Fruit fly (Drosophila melanogaster) whole organism, embryonic: ENCODE data around the gene Mics1.

Experiments used
- Bgb ChIP-seq: fragments of 200-800 bp; sonication (Bioruptor generic); IDR thresholded peaks from 2 replicates; pipeline ENCODE4 v1.3.6; 2022; ENCODE audit warnings: missing biosample characterization, missing genetic modification characterization; ENCODE audit not compliant: partially characterized antibody
- CG10366 ChIP-seq: fragments of 200-800 bp; sonication (Bioruptor generic); IDR thresholded peaks from 2 replicates; pipeline ENCODE4 v1.3.6; 2022; ENCODE audit warnings: missing biosample characterization, missing genetic modification characterization
- CG11456 ChIP-seq: fragments of 200-800 bp; sonication (Bioruptor generic); IDR thresholded peaks from 3 replicates; pipeline ENCODE4 v1.3.6; 2022; ENCODE audit warnings: missing biosample characterization, missing genetic modification characterization
- CG12104 ChIP-seq: fragments of 200-800 bp; sonication (Bioruptor generic); optimal IDR thresholded peaks from 3 replicates; lab custom pipeline; 2016; ENCODE audit warnings: missing biosample characterization, missing genetic modification characterization
- CG12659 ChIP-seq: fragments of 200-800 bp; sonication (Bioruptor generic); optimal IDR thresholded peaks from 3 replicates; lab custom pipeline; 2017; ENCODE audit warnings: mild to moderate bottlenecking, missing biosample characterization, missing genetic modification reagents, missing genetic modification characterization
- CG13424 ChIP-seq: fragments of 200-800 bp; sonication (Bioruptor generic); optimal IDR thresholded peaks from 2 replicates; lab custom pipeline; 2019; ENCODE audit warnings: missing biosample characterization, mild to moderate bottlenecking, missing genetic modification characterization, moderate library complexity
- CG13894 ChIP-seq: fragments of 200-800 bp; sonication (Bioruptor generic); optimal IDR thresholded peaks from 3 replicates; lab custom pipeline; 2018; ENCODE audit warnings: missing biosample characterization, mild to moderate bottlenecking, missing genetic modification characterization, moderate library complexity
- CG2199 ChIP-seq: fragments of 200-800 bp; sonication (Bioruptor generic); IDR thresholded peaks from 3 replicates; pipeline ENCODE4 v1.3.6; 2022; ENCODE audit warnings: missing biosample characterization, missing genetic modification characterization
- CG2712 ChIP-seq: fragments of 200-800 bp; optimal IDR thresholded peaks from 3 replicates; lab custom pipeline; 2019; ENCODE audit warnings: missing biosample characterization, mild to moderate bottlenecking, missing genetic modification characterization, moderate library complexity
- CG2875 ChIP-seq: fragments of 200-800 bp; sonication (Bioruptor generic); optimal IDR thresholded peaks from 2 replicates; lab custom pipeline; 2017; ENCODE audit warnings: missing biosample characterization, mild to moderate bottlenecking, missing genetic modification characterization, missing genetic modification reagents
- CG32767 ChIP-seq: fragments of 200-800 bp; sonication (Bioruptor generic); IDR thresholded peaks from 2 replicates; pipeline ENCODE4 v1.3.6; 2022; ENCODE audit warnings: missing biosample characterization, missing genetic modification characterization
- CG4424 ChIP-seq: fragments of 200-800 bp; sonication (Bioruptor generic); optimal IDR thresholded peaks from 3 replicates; lab custom pipeline; 2016; ENCODE audit warnings: missing biosample characterization, missing genetic modification characterization
- CG9609 ChIP-seq: fragments of 200-800 bp; sonication (Bioruptor generic); optimal IDR thresholded peaks from 3 replicates; lab custom pipeline; 2016; ENCODE audit warnings: missing biosample characterization, missing genetic modification characterization
- CG9817 ChIP-seq: fragments of 200-800 bp; sonication (Bioruptor generic); optimal IDR thresholded peaks from 2 replicates; lab custom pipeline; 2018; ENCODE audit warnings: missing biosample characterization, mild to moderate bottlenecking, missing genetic modification characterization, moderate library complexity
- CoRest ChIP-seq: fragments of 200-800 bp; sonication (Bioruptor generic); optimal IDR thresholded peaks from 3 replicates; lab custom pipeline; 2018; ENCODE audit warnings: missing biosample characterization, mild to moderate bottlenecking, missing genetic modification characterization, moderate library complexity
- D ChIP-seq, 2 experiments: fragments of 200-800 bp in 1 of 2; fragments of >200 bp in 1 of 2; sonication (Bioruptor generic) in 1 of 2; optimal IDR thresholded peaks; 2 replicates in 1 of 2; 3 replicates in 1 of 2; lab custom pipeline; 2017; ENCODE audit warnings: mild to moderate bottlenecking in 1 of 2, missing biosample characterization in 1 of 2, missing genetic modification characterization in 1 of 2, missing genetic modification reagents in 1 of 2
- Dad ChIP-seq: fragments of 200-800 bp; sonication (Bioruptor generic); optimal IDR thresholded peaks from 3 replicates; lab custom pipeline; 2016; ENCODE audit warnings: missing biosample characterization, missing genetic modification characterization
- Dbx ChIP-seq: fragments of 200-800 bp; sonication (Bioruptor generic); IDR thresholded peaks from 3 replicates; pipeline ENCODE4 v1.3.6; 2022; ENCODE audit warnings: missing biosample characterization, missing genetic modification characterization
- Drgx ChIP-seq: fragments of 200-800 bp; sonication (Bioruptor generic); IDR thresholded peaks from 2 replicates; pipeline ENCODE4 v1.3.6; 2022; ENCODE audit warnings: missing biosample characterization, missing genetic modification characterization
- Gug ChIP-seq: fragments of 200-800 bp; sonication (Bioruptor generic); IDR thresholded peaks from 4 replicates; pipeline ENCODE4 v1.3.6; 2022; ENCODE audit warnings: missing biosample characterization, missing genetic modification characterization
- HHEX ChIP-seq: fragments of 200-800 bp; sonication (Bioruptor generic); optimal IDR thresholded peaks from 3 replicates; lab custom pipeline; 2017; ENCODE audit warnings: missing biosample characterization, mild to moderate bottlenecking, missing genetic modification characterization, missing genetic modification reagents
- HLH3B ChIP-seq: fragments of 200-800 bp; sonication (Bioruptor generic); IDR thresholded peaks from 2 replicates; pipeline ENCODE4 v1.3.6; 2022; ENCODE audit warnings: missing biosample characterization, missing genetic modification characterization
- HLH4C ChIP-seq: fragments of 200-800 bp; sonication (Bioruptor generic); IDR thresholded peaks from 3 replicates; pipeline ENCODE4 v1.3.6; 2022; ENCODE audit warnings: missing biosample characterization, missing genetic modification characterization; ENCODE audit not compliant: partially characterized antibody
- Jarid2 ChIP-seq: fragments of 200-800 bp; sonication (Bioruptor generic); optimal IDR thresholded peaks from 3 replicates; lab custom pipeline; 2017; ENCODE audit warnings: mild to moderate bottlenecking, missing biosample characterization, missing genetic modification reagents, missing genetic modification characterization
- Oaz ChIP-seq: fragments of 200-800 bp; sonication (Bioruptor generic); IDR thresholded peaks from 2 replicates; pipeline ENCODE4 v1.3.6; 2022; ENCODE audit warnings: missing biosample characterization, missing genetic modification characterization
- PHDP ChIP-seq: fragments of 200-800 bp; sonication (Bioruptor generic); optimal IDR thresholded peaks from 3 replicates; lab custom pipeline; 2018; ENCODE audit warnings: missing biosample characterization, mild to moderate bottlenecking, missing genetic modification characterization, moderate library complexity
- Poxn ChIP-seq: fragments of 200-800 bp; sonication (Bioruptor generic); IDR thresholded peaks from 2 replicates; pipeline ENCODE4 v1.3.6; 2022; ENCODE audit warnings: missing biosample characterization, missing genetic modification characterization
- Sox102F ChIP-seq: fragments of 200-800 bp; sonication (Bioruptor generic); optimal IDR thresholded peaks from 2 replicates; lab custom pipeline; 2018; ENCODE audit warnings: missing biosample characterization, mild to moderate bottlenecking, missing genetic modification characterization, moderate library complexity
- Usf ChIP-seq: fragments of 200-800 bp; sonication (Bioruptor generic); optimal IDR thresholded peaks from 2 replicates; lab custom pipeline; 2017; ENCODE audit warnings: missing genotype, missing biosample characterization, missing genetic modification characterization
- Xrp1 ChIP-seq: fragments of 200-800 bp; sonication (Bioruptor generic); IDR thresholded peaks from 2 replicates; pipeline ENCODE4 v1.3.6; 2022; ENCODE audit warnings: missing biosample characterization, missing genetic modification characterization
- YL-1 ChIP-seq: fragments of 200-800 bp; sonication (Bioruptor generic); optimal IDR thresholded peaks from 3 replicates; lab custom pipeline; 2017; ENCODE audit warnings: missing biosample characterization, mild to moderate bottlenecking, missing genetic modification characterization
- ab ChIP-seq: fragments of 200-800 bp; sonication (Bioruptor generic); optimal IDR thresholded peaks from 2 replicates; lab custom pipeline; 2016; ENCODE audit warnings: missing biosample characterization, missing genetic modification characterization
- ase ChIP-seq: fragments of 200-800 bp; sonication (Bioruptor generic); IDR thresholded peaks from 3 replicates; pipeline ENCODE4 v1.3.6; 2022; ENCODE audit warnings: missing biosample characterization, missing genetic modification characterization
- cato ChIP-seq: fragments of 200-800 bp; sonication (Bioruptor generic); optimal IDR thresholded peaks from 2 replicates; lab custom pipeline; 2016; ENCODE audit warnings: missing biosample characterization, missing genetic modification characterization, borderline replicate concordance
- cg ChIP-seq: fragments of 200-800 bp; sonication (Bioruptor generic); optimal IDR thresholded peaks from 3 replicates; lab custom pipeline; 2019; ENCODE audit warnings: missing biosample characterization, mild to moderate bottlenecking, missing genetic modification characterization, moderate library complexity
- chinmo ChIP-seq: fragments of 200-800 bp; sonication (Bioruptor generic); IDR thresholded peaks from 4 replicates; pipeline ENCODE4 v1.3.6; 2022; ENCODE audit warnings: missing biosample characterization, missing genetic modification characterization; ENCODE audit not compliant: partially characterized antibody
- dpn ChIP-seq, 2 experiments: fragments of 200-800 bp; sonication (Bioruptor generic); optimal IDR thresholded peaks; 3 replicates each; lab custom pipeline; 2016; ENCODE audit warnings: missing biosample characterization in 2 of 2, missing genetic modification characterization in 2 of 2
- ewg ChIP-seq: fragments of 200-800 bp; sonication (Bioruptor generic); optimal IDR thresholded peaks from 3 replicates; lab custom pipeline; 2017; ENCODE audit warnings: mild to moderate bottlenecking, missing biosample characterization, missing genetic modification reagents, missing genetic modification characterization
- fd3F ChIP-seq: fragments of 200-800 bp; sonication (Bioruptor generic); optimal IDR thresholded peaks from 2 replicates; lab custom pipeline; 2018; ENCODE audit warnings: missing biosample characterization, mild to moderate bottlenecking, missing genetic modification characterization, moderate library complexity
- her ChIP-seq: fragments of 200-800 bp; sonication (Bioruptor generic); optimal IDR thresholded peaks from 2 replicates; lab custom pipeline; 2016; ENCODE audit warnings: missing biosample characterization, missing genetic modification characterization
- insv ChIP-seq, 2 experiments: fragments of 200-800 bp; sonication (Bioruptor generic); optimal IDR thresholded peaks; 3 replicates each; lab custom pipeline; 2016 to 2018; ENCODE audit warnings: missing biosample characterization in 2 of 2, missing genetic modification characterization in 2 of 2
- klu ChIP-seq: fragments of 200-800 bp; sonication (Bioruptor generic); IDR thresholded peaks from 2 replicates; pipeline ENCODE4 v1.3.6; 2022; ENCODE audit warnings: missing biosample characterization, missing genetic modification characterization
- lmd ChIP-seq: fragments of 200-800 bp; sonication (Bioruptor generic); IDR thresholded peaks from 2 replicates; pipeline ENCODE4 v1.3.6; 2022; ENCODE audit warnings: missing biosample characterization, missing genetic modification characterization
- otp ChIP-seq: fragments of 200-800 bp; sonication (Bioruptor generic); IDR thresholded peaks from 3 replicates; pipeline ENCODE4, ENCODE4 v1.3.6; 2022; ENCODE audit warnings: missing biosample characterization, missing genetic modification characterization
- pnt ChIP-seq: fragments of 200-800 bp; sonication (Bioruptor generic); optimal IDR thresholded peaks from 3 replicates; lab custom pipeline; 2016; ENCODE audit warnings: missing biosample characterization, missing genetic modification characterization
- ro ChIP-seq: fragments of 200-800 bp; sonication (Bioruptor generic); IDR thresholded peaks from 2 replicates; pipeline ENCODE4 v1.3.6; 2022; ENCODE audit warnings: missing biosample characterization, missing genetic modification characterization
- sc ChIP-seq, 3 experiments: fragments of >200 bp in 2 of 3; fragments of 200-800 bp in 1 of 3; sonication (Bioruptor generic) in 1 of 3; optimal IDR thresholded peaks; 2 replicates in 2 of 3; 3 replicates in 1 of 3; lab custom pipeline; 2017; ENCODE audit warnings: mild to moderate bottlenecking in 1 of 3, missing biosample characterization in 1 of 3, missing genetic modification characterization in 1 of 3, missing genetic modification reagents in 1 of 3
- shn ChIP-seq: fragments of 200-800 bp; sonication (Bioruptor generic); optimal IDR thresholded peaks from 3 replicates; lab custom pipeline; 2016; ENCODE audit warnings: missing biosample characterization, missing genetic modification characterization
- vnd ChIP-seq: fragments of 200-800 bp; sonication (Bioruptor generic); IDR thresholded peaks from 3 replicates; pipeline ENCODE4 v1.3.6; 2022; ENCODE audit warnings: missing biosample characterization, missing genetic modification characterization; ENCODE audit not compliant: partially characterized antibody

Mics1 gene

dm6 chr3R:7473767-7474254 lies 28.4 kb downstream of the Mics1 start, which contains the start of gene CG1142 (continued):
- TF ChIP-seq CG12104 (GFP tag; lab: Kevin White, UChicago), result peak; percentile 99
- peak; percentile 98 for TF ChIP-seq Dbx (GFP tag; lab: Robert Waterston, UW)
- peak; percentile 99 for TF ChIP-seq CG13424 (tag; lab: Kevin White, UChicago)
- TF ChIP-seq pnt (GFP tag; lab: Kevin White, UChicago), result peak; percentile 93
- TF ChIP-seq CG12659 (GFP tag; lab: Kevin White, UChicago), result peak; percentile 99
- TF ChIP-seq Drgx (GFP tag; lab: Robert Waterston, UW), result peak; percentile 98
- TF ChIP-seq Sox102F (GFP tag; lab: Kevin White, UChicago), result peak; percentile 99
- peak; percentile 92 for TF ChIP-seq Poxn (GFP tag; lab: Robert Waterston, UW)
- no peak for TF ChIP-seq vnd
- TF ChIP-seq ase, result peak; percentile 98
- peak; percentile 94 for TF ChIP-seq Dad
- peak; percentile 54 for TF ChIP-seq cg (GFP tag; lab: Kevin White, UChicago)
- peak; percentile 99 for TF ChIP-seq otp (GFP tag; lab: Robert Waterston, UW)
- peak; percentile 94 for TF ChIP-seq ewg (GFP tag; lab: Kevin White, UChicago)
- TF ChIP-seq dpn (GFP tag; optimal IDR thresholded peaks at IDR 0.05; lab: Kevin White, UChicago), result peak; percentile 94 to 98
- TF ChIP-seq her (GFP tag; lab: Kevin White, UChicago), result peak; percentile 89
- TF ChIP-seq chinmo (GFP tag; lab: Robert Waterston, UW), result no peak
- TF ChIP-seq ab (GFP tag; lab: Kevin White, UChicago), result peak; percentile 25
- peak; percentile 96 for TF ChIP-seq CG9609
- TF ChIP-seq Bgb (GFP tag; lab: Robert Waterston, UW), result no peak
- TF ChIP-seq CG2199 (GFP tag; lab: Robert Waterston, UW), result peak; percentile 98
- TF ChIP-seq klu, result peak; percentile 95
- TF ChIP-seq CoRest (tag; lab: Kevin White, UChicago), result peak; percentile 99
- TF ChIP-seq insv (GFP tag; optimal IDR thresholded peaks at IDR 0.05; lab: Kevin White, UChicago), result peak in 1 of 2 experiments; percentile 74
- TF ChIP-seq Gug, result peak; percentile 88
- TF ChIP-seq CG9817 (tag; lab: Kevin White, UChicago), result peak; percentile 99
- TF ChIP-seq HHEX, result peak; percentile 98
- TF ChIP-seq cato, result peak; percentile 96
- TF ChIP-seq HLH3B (GFP tag; lab: Robert Waterston, UW), result peak; percentile 97
- peak; percentile 98 for TF ChIP-seq CG13894 (tag; lab: Kevin White, UChicago)
- TF ChIP-seq HLH4C (GFP tag; lab: Robert Waterston, UW), result no peak
- TF ChIP-seq CG2712, result peak; percentile 99
- peak; percentile 98 for TF ChIP-seq CG11456 (GFP tag; lab: Robert Waterston, UW)
- peak; percentile 98 for TF ChIP-seq fd3F (GFP tag; lab: Kevin White, UChicago)
- TF ChIP-seq shn (GFP tag; lab: Kevin White, UChicago), result peak; percentile 83
- no peak for TF ChIP-seq sc (optimal IDR thresholded peaks at IDR 0.05; lab: Kevin White, UChicago)
- peak; percentile 97 for TF ChIP-seq sc (GFP tag; optimal IDR thresholded peaks at IDR 0.05; lab: Kevin White, UChicago)
- peak; percentile 99 for TF ChIP-seq CG4424
- TF ChIP-seq Xrp1, result peak; percentile 99
- TF ChIP-seq PHDP (tag; lab: Kevin White, UChicago), result peak; percentile 99
- TF ChIP-seq Usf (GFP tag; lab: Kevin White, UChicago), result peak; percentile 96
- peak; percentile 98 for TF ChIP-seq lmd (GFP tag; lab: Robert Waterston, UW)
- TF ChIP-seq CG10366 (GFP tag; lab: Robert Waterston, UW), result peak; percentile 98
- TF ChIP-seq Jarid2 (GFP tag; lab: Kevin White, UChicago), result peak; percentile 90
- TF ChIP-seq ro (GFP tag; lab: Robert Waterston, UW), result peak; percentile 94
- peak; percentile 97 for TF ChIP-seq YL-1 (GFP tag; lab: Kevin White, UChicago)
- peak; percentile 96 for TF ChIP-seq CG2875 (GFP tag; lab: Kevin White, UChicago)
- peak; percentile 98 for TF ChIP-seq Oaz (GFP tag; lab: Robert Waterston, UW)
- TF ChIP-seq D (optimal IDR thresholded peaks at IDR 0.05; lab: Kevin White, UChicago), result no peak
- peak; percentile 98 for TF ChIP-seq D (GFP tag; optimal IDR thresholded peaks at IDR 0.05; lab: Kevin White, UChicago)
- TF ChIP-seq CG32767 (GFP tag; lab: Robert Waterston, UW), result peak; percentile 98
